Worm (Caenorhabditis elegans): ENCODE measurements around the gene srw-145.

The srw-145 gene

ce11 chrV:13907557-13908104 is 29.3 kb upstream of the srw-145 start (continued):
- TF ChIP-seq ceh-82 (tag; optimal IDR thresholded peaks at IDR 0.05) = no peak
- peak; percentile 69; the same call in 1 of the 2 replicates for TF ChIP-seq mdt-29 (GFP tag; IDR thresholded peaks at IDR 0.05)
- TF ChIP-seq hif-1 (tag; optimal IDR thresholded peaks at IDR 0.05) = peak in 1 of 2 experiments; percentile 39
- TF ChIP-seq aha-1 (tag) = peak; percentile 91

ce11 chrV:13908120-13908915 is 28.6 kb upstream of the srw-145 start:
- TF ChIP-seq lin-38 (GFP tag; IDR thresholded peaks at IDR 0.05) = no peak
- TF ChIP-seq skn-1 (tag; optimal IDR thresholded peaks at IDR 0.05) = no peak
- TF ChIP-seq lir-3 (tag; optimal IDR thresholded peaks at IDR 0.05) = no peak
- TF ChIP-seq snpc-4 (tag; optimal IDR thresholded peaks at IDR 0.05) = no peak
- TF ChIP-seq saeg-2 (GFP tag; IDR thresholded peaks at IDR 0.05) = no peak
- no peak for TF ChIP-seq unc-39 (tag; optimal IDR thresholded peaks at IDR 0.05)
- TF ChIP-seq daf-16 (GFP tag; optimal IDR thresholded peaks at IDR 0.05) = no peak
- peak; percentile 3 for TF ChIP-seq daf-16 (tag; optimal IDR thresholded peaks at IDR 0.05)
- TF ChIP-seq pqm-1 (tag; optimal IDR thresholded peaks at IDR 0.05) = no peak
- no peak for TF ChIP-seq dve-1 (tag; optimal IDR thresholded peaks at IDR 0.05; ENCODE audit: insufficient read depth)
- no peak for TF ChIP-seq hlh-11 (tag; optimal IDR thresholded peaks at IDR 0.05)
- TF ChIP-seq snpc-1.2 (GFP tag; IDR thresholded peaks at IDR 0.05) = 0 out of 2 replicates have a peak, but pooled peaks have one; percentile 6
- peak; percentile 72 for TF ChIP-seq aha-1 (tag)
- peak; percentile 29 for TF ChIP-seq mes-2 (tag; optimal IDR thresholded peaks at IDR 0.05; ENCODE audit: poor library complexity, severe bottlenecking)
- peak; percentile 60 for TF ChIP-seq sdz-12 (GFP tag; optimal IDR thresholded peaks at IDR 0.05)
- TF ChIP-seq mxl-2 (GFP tag; conservative IDR thresholded peaks at IDR 0.05) = no peak
- TF ChIP-seq attf-4 (tag; optimal IDR thresholded peaks at IDR 0.05) = no peak
- peak; percentile 7 for TF ChIP-seq T26A8.4 (GFP tag; IDR thresholded peaks at IDR 0.05)
- TF ChIP-seq nhr-25 (tag; optimal IDR thresholded peaks at IDR 0.05; ENCODE audit: borderline replicate concordance, insufficient read depth) = no peak
- TF ChIP-seq dpl-1 (GFP tag; optimal IDR thresholded peaks at IDR 0.05) = no peak
- TF ChIP-seq lin-1 (GFP tag; IDR thresholded peaks at IDR 0.05) = 0 out of 2 replicates have a peak, but pooled peaks have one; percentile 6
- TF ChIP-seq nhr-6 (tag; optimal IDR thresholded peaks at IDR 0.05) = no peak
- no peak for TF ChIP-seq nhr-111 (GFP tag; optimal IDR thresholded peaks at IDR 0.05)
- peak in 1 of 2 experiments; percentile 18 for TF ChIP-seq hif-1 (tag; optimal IDR thresholded peaks at IDR 0.05)
- no peak for TF ChIP-seq unc-130 (GFP tag; optimal IDR thresholded peaks at IDR 0.05)
- no peak for TF ChIP-seq madf-9 (GFP tag; conservative IDR thresholded peaks at IDR 0.05)
- TF ChIP-seq ZK337.2 (GFP tag; IDR thresholded peaks at IDR 0.05) = no peak
- no peak for TF ChIP-seq R02D3.7 (tag; optimal IDR thresholded peaks at IDR 0.05)
- no peak for TF ChIP-seq dmd-6 (GFP tag; IDR thresholded peaks at IDR 0.05)
- 0 out of 2 replicates have a peak, but pooled peaks have one; percentile 24 for TF ChIP-seq Y48G9A.11 (GFP tag; IDR thresholded peaks at IDR 0.05)
- no peak for TF ChIP-seq nhr-77 (tag; optimal IDR thresholded peaks at IDR 0.05)
- TF ChIP-seq ama-1 (optimal IDR thresholded peaks at IDR 0.05) = no peak
- TF ChIP-seq php-3 (GFP tag; IDR thresholded peaks at IDR 0.05) = no peak
- TF ChIP-seq aly-2 (tag; optimal IDR thresholded peaks at IDR 0.05) = no peak
- TF ChIP-seq mdt-29 (GFP tag; IDR thresholded peaks at IDR 0.05) = no peak; the same call in 1 of the 2 replicates
- TF ChIP-seq T20F7.1 (GFP tag; optimal IDR thresholded peaks at IDR 0.05) = peak; percentile 31
- no peak for TF ChIP-seq fos-1 (tag; optimal IDR thresholded peaks at IDR 0.05)
- TF ChIP-seq ztf-7 (tag; optimal IDR thresholded peaks at IDR 0.05) = no peak
- no peak for TF ChIP-seq F26F4.8 (GFP tag; conservative IDR thresholded peaks at IDR 0.05)
